Worm (Caenorhabditis elegans) whole organism, young adult: Measurements from ENCODE around the gene F26D10.13.

Experiments used
- B0035.1 ChIP-seq: sonication (generic microtip); optimal IDR thresholded peaks from 2 replicates; lab custom pipeline; 2016; ENCODE audit warnings: missing genetic modification characterization, mild to moderate bottlenecking, missing compliant biosample characterization, missing genotype, missing genetic modification reagents
- F33H1.4 ChIP-seq: fragments of 200-800 bp; sonication (Bioruptor generic); IDR thresholded peaks from 2 replicates; pipeline ENCODE4 v1.3.6; 2022; ENCODE audit warnings: missing genetic modification reagents, missing genetic modification characterization, missing compliant biosample characterization
- F37B4.10 ChIP-seq: fragments of 200-800 bp; sonication (Bioruptor generic); IDR thresholded peaks from 2 replicates; pipeline ENCODE4 v1.3.6; 2022; ENCODE audit warnings: missing genetic modification characterization, missing compliant biosample characterization
- F39B2.1 ChIP-seq: fragments of 200-800 bp; sonication (Bioruptor generic); IDR thresholded peaks from 2 replicates; pipeline ENCODE4 v1.3.6; 2022; ENCODE audit warnings: missing genetic modification reagents, missing genetic modification characterization, missing compliant biosample characterization
- F57C9.4 ChIP-seq: sonication (generic microtip); optimal IDR thresholded peaks from 2 replicates; lab custom pipeline; 2017; ENCODE audit warnings: mild to moderate bottlenecking, missing genetic modification characterization, missing compliant biosample characterization
- K11D2.4 ChIP-seq: fragments of 200-800 bp; sonication (Bioruptor generic); IDR thresholded peaks from 2 replicates; pipeline ENCODE4 v1.3.6; 2022; ENCODE audit warnings: missing genetic modification reagents, missing genetic modification characterization, missing compliant biosample characterization
- Y53F4B.3 ChIP-seq: fragments of 200-800 bp; sonication (Bioruptor generic); IDR thresholded peaks from 2 replicates; pipeline ENCODE4 v1.3.6; 2022; ENCODE audit warnings: missing genetic modification reagents, missing genetic modification characterization, missing compliant biosample characterization
- Y67H2A.10 ChIP-seq: fragments of 200-800 bp; sonication (Bioruptor generic); conservative IDR thresholded peaks from 2 replicates; pipeline ENCODE4 v1.3.6; 2022; ENCODE audit warnings: missing genetic modification reagents, missing genetic modification characterization, missing compliant biosample characterization
- Y79H2A.3 ChIP-seq: fragments of 200-800 bp; sonication (Bioruptor generic); conservative IDR thresholded peaks from 2 replicates; pipeline ENCODE4 v1.3.6; 2022; ENCODE audit warnings: missing genetic modification reagents, missing genetic modification characterization, missing compliant biosample characterization
- akir-1 ChIP-seq: fragments of 200-800 bp; sonication (Bioruptor generic); optimal IDR thresholded peaks from 2 replicates; lab custom pipeline; 2018; ENCODE audit warnings: mild to moderate bottlenecking, missing genetic modification characterization, moderate library complexity, missing compliant biosample characterization
- attf-5 ChIP-seq: fragments of 200-800 bp; sonication (Bioruptor generic); optimal IDR thresholded peaks from 2 replicates; lab custom pipeline; 2018; ENCODE audit warnings: mild to moderate bottlenecking, missing genetic modification characterization, missing compliant biosample characterization
- attf-6 ChIP-seq: fragments of 200-800 bp; sonication (Bioruptor generic); IDR thresholded peaks from 2 replicates; pipeline ENCODE4 v1.3.6; 2022; ENCODE audit warnings: missing genetic modification reagents, missing genetic modification characterization, missing compliant biosample characterization
- bed-1 ChIP-seq: fragments of 200-800 bp; sonication (Bioruptor generic); IDR thresholded peaks from 2 replicates; pipeline ENCODE4 v1.3.6; 2022; ENCODE audit warnings: missing genetic modification reagents, missing genetic modification characterization, missing compliant biosample characterization
- bed-2 ChIP-seq: fragments of 200-800 bp; sonication (Bioruptor generic); IDR thresholded peaks from 2 replicates; pipeline ENCODE4 v1.3.6; 2022; ENCODE audit warnings: missing genetic modification reagents, missing genetic modification characterization, missing compliant biosample characterization
- ceh-27 ChIP-seq: fragments of 200-800 bp; sonication (Bioruptor generic); optimal IDR thresholded peaks from 2 replicates; lab custom pipeline; 2018; ENCODE audit warnings: mild to moderate bottlenecking, missing genetic modification characterization, moderate library complexity, missing compliant biosample characterization
- ceh-40 ChIP-seq: fragments of 200-800 bp; sonication (Bioruptor generic); IDR thresholded peaks from 2 replicates; pipeline ENCODE4 v1.3.6; 2022; ENCODE audit warnings: missing genetic modification characterization, missing compliant biosample characterization
- die-1 ChIP-seq: sonication (generic microtip); optimal IDR thresholded peaks from 2 replicates; lab custom pipeline; 2016; ENCODE audit warnings: missing genotype, mild to moderate bottlenecking, missing genetic modification characterization, missing compliant biosample characterization
- dpl-1 ChIP-seq: fragments of 150-350 bp; optimal IDR thresholded peaks from 2 replicates; lab custom pipeline; 2014; ENCODE audit warnings: missing biosample characterization, missing genetic modification reagents, missing genetic modification characterization
- egl-18 ChIP-seq: fragments of 200-800 bp; sonication (Bioruptor generic); IDR thresholded peaks from 2 replicates; pipeline ENCODE4 v1.3.6; 2022; ENCODE audit warnings: missing genetic modification reagents, missing genetic modification characterization, missing compliant biosample characterization
- egrh-3 ChIP-seq: fragments of 200-800 bp; sonication (Bioruptor generic); IDR thresholded peaks from 2 replicates; pipeline ENCODE4 v1.3.6; 2022; ENCODE audit warnings: missing genetic modification reagents, missing genetic modification characterization, missing compliant biosample characterization
- ets-4 ChIP-seq: fragments of 200-800 bp; sonication (Bioruptor generic); optimal IDR thresholded peaks from 2 replicates; lab custom pipeline; 2018; ENCODE audit warnings: mild to moderate bottlenecking, missing genetic modification characterization, missing compliant biosample characterization
- hlh-12 ChIP-seq: sonication (generic microtip); optimal IDR thresholded peaks from 2 replicates; lab custom pipeline; 2016; ENCODE audit warnings: missing genetic modification characterization, missing compliant biosample characterization
- hmg-20 ChIP-seq: fragments of 200-800 bp; sonication (Bioruptor generic); IDR thresholded peaks from 2 replicates; pipeline ENCODE4 v1.3.6; 2022; ENCODE audit warnings: missing genetic modification reagents, missing genetic modification characterization, missing compliant biosample characterization
- let-607 ChIP-seq, 2 experiments: fragments of 200-800 bp in 1 of 2; sonication (Bioruptor generic) in 1 of 2; sonication (generic microtip) in 1 of 2; optimal IDR thresholded peaks; 2 replicates each; lab custom pipeline; 2016 to 2018; ENCODE audit warnings: mild to moderate bottlenecking in 2 of 2, missing compliant biosample characterization in 2 of 2, missing genetic modification characterization in 2 of 2, moderate library complexity in 2 of 2, missing genotype in 1 of 2
- lin-26 ChIP-seq: fragments of 200-800 bp; sonication (Bioruptor generic); IDR thresholded peaks from 2 replicates; pipeline ENCODE4 v1.3.6; 2022; ENCODE audit warnings: missing genetic modification reagents, missing genetic modification characterization, missing compliant biosample characterization
- lin-40 ChIP-seq: sonication (generic microtip); optimal IDR thresholded peaks from 2 replicates; lab custom pipeline; 2016; ENCODE audit warnings: missing genetic modification characterization, mild to moderate bottlenecking, missing compliant biosample characterization, missing genotype, missing genetic modification reagents
- lir-1 ChIP-seq: fragments of 200-800 bp; sonication (Bioruptor generic); conservative IDR thresholded peaks from 2 replicates; pipeline ENCODE4 v1.3.6; 2022; ENCODE audit warnings: missing genetic modification reagents, missing genetic modification characterization, missing compliant biosample characterization
- lsy-27 ChIP-seq: sonication (generic microtip); optimal IDR thresholded peaks from 2 replicates; lab custom pipeline; 2017; ENCODE audit warnings: missing genetic modification characterization, mild to moderate bottlenecking, missing compliant biosample characterization, antibody characterized with exemption, missing genotype, borderline replicate concordance; ENCODE audit not compliant: insufficient read depth
- madf-10 ChIP-seq: sonication (generic microtip); optimal IDR thresholded peaks from 2 replicates; lab custom pipeline; 2016; ENCODE audit warnings: mild to moderate bottlenecking, missing genetic modification characterization, missing compliant biosample characterization
- madf-8 ChIP-seq: fragments of 200-800 bp; sonication (Bioruptor generic); conservative IDR thresholded peaks from 2 replicates; pipeline ENCODE4 v1.3.6; 2022; ENCODE audit warnings: missing genetic modification reagents, missing genetic modification characterization, missing compliant biosample characterization
- nhr-120 ChIP-seq: fragments of 200-800 bp; sonication (Bioruptor generic); IDR thresholded peaks from 2 replicates; pipeline ENCODE4 v1.3.6; 2022; ENCODE audit warnings: missing genetic modification characterization, missing compliant biosample characterization
- nhr-80 ChIP-seq: sonication (generic microtip); optimal IDR thresholded peaks from 2 replicates; lab custom pipeline; 2016; ENCODE audit warnings: missing genetic modification characterization, missing compliant biosample characterization
- pha-4 ChIP-seq: fragments of 150-350 bp; sonication (generic microtip); optimal IDR thresholded peaks from 2 replicates; lab custom pipeline; 2014; ENCODE audit warnings: missing biosample characterization, missing genetic modification reagents, missing genetic modification characterization
- rec-8 ChIP-seq, 2 experiments: sonication (generic microtip); optimal IDR thresholded peaks; 2 replicates each; lab custom pipeline; 2016; ENCODE audit warnings: mild to moderate bottlenecking in 2 of 2, missing genetic modification characterization in 2 of 2, missing genetic modification reagents in 2 of 2, missing genotype in 2 of 2, missing biosample characterization in 1 of 2, missing compliant biosample characterization in 1 of 2, moderate library complexity in 1 of 2
- rpc-1 ChIP-seq, 2 experiments: fragments of 150-350 bp in 1 of 2; sonication (generic microtip) in 1 of 2; optimal IDR thresholded peaks; 2 replicates each; lab custom pipeline; 2014 to 2018; ENCODE audit warnings: missing biosample characterization in 1 of 2, missing genetic modification characterization in 1 of 2, missing genetic modification reagents in 1 of 2, missing genotype in 1 of 2
- sdz-38 ChIP-seq: sonication (generic microtip); optimal IDR thresholded peaks from 2 replicates; lab custom pipeline; 2016; ENCODE audit warnings: missing genotype, missing genetic modification characterization, missing compliant biosample characterization
- ztf-18 ChIP-seq: sonication (generic microtip); optimal IDR thresholded peaks from 2 replicates; lab custom pipeline; 2016; ENCODE audit warnings: missing genotype, mild to moderate bottlenecking, missing genetic modification characterization, missing compliant biosample characterization
- ztf-25 ChIP-seq: fragments of 200-800 bp; sonication (Bioruptor generic); IDR thresholded peaks from 2 replicates; pipeline ENCODE4 v1.3.6; 2022; ENCODE audit warnings: missing genetic modification reagents, missing genetic modification characterization, missing compliant biosample characterization
- ztf-28 ChIP-seq: fragments of 200-800 bp; sonication (Bioruptor generic); IDR thresholded peaks from 2 replicates; pipeline ENCODE4 v1.3.6; 2022; ENCODE audit warnings: missing genetic modification reagents, missing genetic modification characterization, missing compliant biosample characterization
- ztf-6 ChIP-seq: fragments of 200-800 bp; sonication (Bioruptor generic); IDR thresholded peaks from 2 replicates; pipeline ENCODE4 v1.3.6; 2022; ENCODE audit warnings: missing genetic modification reagents, missing genetic modification characterization, missing compliant biosample characterization

Gene F26D10.13

ce11 chrIV:17245200-17245599, 19.4 kb downstream of the F26D10.13 start, which contains the start of gene ZK550.2 (continued):
- no peak for TF ChIP-seq rec-8 (tag; optimal IDR thresholded peaks at IDR 0.05; lab: Kevin White, UChicago)
- no peak for TF ChIP-seq ceh-27 (GFP tag; lab: Kevin White, UChicago)
- TF ChIP-seq ets-4 (GFP tag; lab: Kevin White, UChicago), result peak; percentile 82
- no peak for TF ChIP-seq bed-2 (GFP tag; lab: Robert Waterston, UW)
- TF ChIP-seq F37B4.10, result no peak
- no peak for TF ChIP-seq B0035.1 (tag; lab: Kevin White, UChicago)
- TF ChIP-seq hmg-20 (GFP tag; lab: Robert Waterston, UW), result no peak
- TF ChIP-seq egrh-3 (GFP tag; lab: Robert Waterston, UW), result no peak
- TF ChIP-seq Y79H2A.3, result no peak
- no peak for TF ChIP-seq ztf-25 (GFP tag; lab: Robert Waterston, UW)
- TF ChIP-seq bed-1 (GFP tag; lab: Robert Waterston, UW), result no peak
- peak; percentile 21 for TF ChIP-seq attf-5 (GFP tag; lab: Kevin White, UChicago)
- TF ChIP-seq F39B2.1 (GFP tag; lab: Robert Waterston, UW), result no peak
- no peak for TF ChIP-seq F57C9.4 (tag; lab: Kevin White, UChicago)
- TF ChIP-seq nhr-80, result peak; percentile 97
- no peak for TF ChIP-seq lir-1 (GFP tag; lab: Robert Waterston, UW)
- TF ChIP-seq Y53F4B.3, result no peak
- no peak for TF ChIP-seq nhr-120 (GFP tag; lab: Robert Waterston, UW)
- no peak for TF ChIP-seq F33H1.4 (GFP tag; lab: Robert Waterston, UW)
- no peak for TF ChIP-seq madf-10 (tag; lab: Kevin White, UChicago)
- no peak for TF ChIP-seq attf-6
- no peak for TF ChIP-seq K11D2.4 (GFP tag; lab: Robert Waterston, UW)
- TF ChIP-seq Y67H2A.10 (GFP tag; lab: Robert Waterston, UW), result no peak
- no peak for TF ChIP-seq ztf-6 (GFP tag; lab: Robert Waterston, UW)
- no peak for TF ChIP-seq lin-26
- TF ChIP-seq lin-40 (tag; lab: Kevin White, UChicago), result no peak

DNA sequence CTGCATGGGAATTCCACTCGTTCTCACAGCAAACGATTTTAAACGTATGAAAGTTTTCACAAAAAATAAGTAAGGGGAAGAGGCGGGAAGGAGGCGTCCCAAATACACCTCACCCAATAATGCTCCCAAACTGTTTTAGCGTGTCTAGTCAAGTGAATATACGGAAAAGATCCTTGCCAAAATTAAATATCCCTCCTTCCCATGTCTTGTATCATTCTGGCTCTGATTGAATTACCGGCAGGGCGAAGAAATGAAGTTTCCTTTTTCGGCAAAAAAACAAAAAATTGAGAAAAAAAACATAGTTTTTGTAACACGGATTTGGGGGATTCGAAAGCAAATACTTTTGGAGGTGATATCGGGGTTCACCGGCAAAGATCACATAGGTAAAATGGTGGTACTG, 25.7 kb downstream of the F26D10.13 start:
- no peak for TF ChIP-seq madf-8 (GFP tag; lab: Robert Waterston, UW)

DNA sequence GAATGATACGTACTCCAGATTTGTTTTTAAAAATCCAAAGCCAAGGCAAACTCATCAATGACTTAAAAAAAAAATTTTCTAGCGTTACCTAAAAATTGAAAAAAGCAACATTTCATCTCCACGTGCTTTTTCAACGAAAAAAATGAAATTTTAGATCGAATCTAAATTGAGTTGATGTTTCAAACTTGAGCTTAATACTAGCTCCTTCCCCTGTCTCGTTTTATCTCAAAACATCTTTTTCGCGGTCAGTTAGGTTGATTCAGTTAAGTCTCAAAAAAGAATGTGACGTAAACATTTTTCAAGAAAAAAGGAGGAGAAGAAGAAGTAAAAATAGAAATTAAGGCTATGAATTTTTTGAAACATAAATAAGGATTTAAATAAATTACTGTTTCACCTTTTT, 27.6 kb downstream of the F26D10.13 start:
- TF ChIP-seq dpl-1 (GFP tag; lab: Kevin White, UChicago) (no peak), lsy-27 (no peak), ztf-18 (tag; lab: Kevin White, UChicago) (no peak), ztf-28 (GFP tag; lab: Robert Waterston, UW) (no peak), let-607 (tag; optimal IDR thresholded peaks at IDR 0.05; lab: Kevin White, UChicago) (no peak), akir-1 (no peak), pha-4 (tag; lab: Kevin White, UChicago) (no peak), ceh-40 (no peak), attf-5 (GFP tag; lab: Kevin White, UChicago) (no peak), egrh-3 (GFP tag; lab: Robert Waterston, UW) (no peak), hlh-12 (no peak), sdz-38 (no peak), egl-18 (GFP tag; lab: Robert Waterston, UW) (no peak), die-1 (tag; lab: Kevin White, UChicago) (no peak), rpc-1 (optimal IDR thresholded peaks at IDR 0.05; lab: Kevin White, UChicago) (no peak), rpc-1 (tag; optimal IDR thresholded peaks at IDR 0.05; lab: Kevin White, UChicago) (no peak)
